Worm (Caenorhabditis elegans) whole organism, L2 larva: Measurements from ENCODE around the gene F20D1.22.

ENCODE experiments used
- C34F6.9 ChIP-seq: fragments of 150-350 bp; optimal IDR thresholded peaks from 2 replicates; lab custom pipeline; 2014; ENCODE audit warnings: missing biosample characterization, missing genetic modification characterization
- F13H6.1 ChIP-seq: sonication (generic microtip); optimal IDR thresholded peaks from 2 replicates; lab custom pipeline; 2016; ENCODE audit warnings: missing genetic modification characterization, missing compliant biosample characterization
- R02D3.7 ChIP-seq: fragments of 150-350 bp; optimal IDR thresholded peaks from 2 replicates; lab custom pipeline; 2014; ENCODE audit warnings: missing biosample characterization, missing genetic modification characterization
- Y55F3AM.14 ChIP-seq: fragments of 200-800 bp; sonication (Bioruptor generic); optimal IDR thresholded peaks from 2 replicates; lab custom pipeline; 2018; ENCODE audit warnings: mild to moderate bottlenecking, missing genetic modification characterization, missing compliant biosample characterization
- ZK546.5 ChIP-seq: sonication (generic microtip); optimal IDR thresholded peaks from 2 replicates; lab custom pipeline; 2017; ENCODE audit warnings: missing biosample characterization, missing genetic modification characterization
- aly-2 ChIP-seq: fragments of 150-350 bp; optimal IDR thresholded peaks from 2 replicates; lab custom pipeline; 2014; ENCODE audit warnings: missing biosample characterization, missing genetic modification characterization
- ama-1 ChIP-seq: fragments of 150-350 bp; optimal IDR thresholded peaks from 2 replicates; lab custom pipeline; 2018; ENCODE audit warnings: inconsistent platforms
- blmp-1 ChIP-seq: sonication (generic microtip); optimal IDR thresholded peaks from 2 replicates; lab custom pipeline; 2017; ENCODE audit warnings: missing genetic modification characterization, mild to moderate bottlenecking, missing compliant biosample characterization, antibody characterized with exemption, moderate library complexity; ENCODE audit not compliant: insufficient read depth
- ceh-16 ChIP-seq: fragments of 150-350 bp; optimal IDR thresholded peaks from 2 replicates; lab custom pipeline; 2014; ENCODE audit warnings: missing biosample characterization, missing genetic modification characterization
- crh-2 ChIP-seq: sonication (generic microtip); optimal IDR thresholded peaks from 2 replicates; lab custom pipeline; 2017; ENCODE audit warnings: missing biosample characterization, missing genetic modification characterization
- dmd-4 ChIP-seq: sonication (generic microtip); optimal IDR thresholded peaks from 2 replicates; lab custom pipeline; 2017; ENCODE audit warnings: missing biosample characterization, missing genetic modification characterization
- fos-1 ChIP-seq: fragments of 150-350 bp; optimal IDR thresholded peaks from 2 replicates; lab custom pipeline; 2014; ENCODE audit warnings: missing biosample characterization, missing genetic modification characterization
- gmeb-1 ChIP-seq: fragments of 150-350 bp; optimal IDR thresholded peaks from 2 replicates; lab custom pipeline; 2014; ENCODE audit warnings: missing biosample characterization, missing genetic modification characterization
- lin-13 ChIP-seq: fragments of 150-350 bp; optimal IDR thresholded peaks from 2 replicates; lab custom pipeline; 2014; ENCODE audit warnings: missing biosample characterization, missing genetic modification reagents, missing genetic modification characterization
- lin-39 ChIP-seq: fragments of 150-350 bp; optimal IDR thresholded peaks from 2 replicates; lab custom pipeline; 2014; ENCODE audit warnings: missing biosample characterization, missing genetic modification reagents, missing genetic modification characterization
- lsy-2 ChIP-seq, 2 experiments: fragments of 150-350 bp in 1 of 2; sonication (generic microtip) in 1 of 2; optimal IDR thresholded peaks; 2 replicates each; lab custom pipeline; 2014 to 2017; ENCODE audit warnings: missing biosample characterization in 2 of 2, missing genetic modification characterization in 2 of 2
- mbf-1 ChIP-seq: sonication (generic microtip); optimal IDR thresholded peaks from 2 replicates; lab custom pipeline; 2017; ENCODE audit warnings: missing biosample characterization, missing genetic modification characterization
- nhr-10 ChIP-seq: sonication (generic microtip); optimal IDR thresholded peaks from 2 replicates; lab custom pipeline; 2017; ENCODE audit warnings: missing biosample characterization, missing genetic modification characterization
- nhr-11 ChIP-seq: fragments of 150-350 bp; optimal IDR thresholded peaks from 2 replicates; lab custom pipeline; 2014; ENCODE audit warnings: missing biosample characterization, missing genetic modification characterization
- nhr-129 ChIP-seq: fragments of 150-350 bp; optimal IDR thresholded peaks from 2 replicates; lab custom pipeline; 2014; ENCODE audit warnings: missing biosample characterization, missing genetic modification characterization
- nhr-21 ChIP-seq: fragments of 150-350 bp; optimal IDR thresholded peaks from 2 replicates; lab custom pipeline; 2014; ENCODE audit warnings: missing biosample characterization, missing genetic modification characterization
- nhr-237 ChIP-seq: fragments of 150-350 bp; optimal IDR thresholded peaks from 2 replicates; lab custom pipeline; 2014; ENCODE audit warnings: missing biosample characterization, missing genetic modification characterization
- nhr-25 ChIP-seq: fragments of 150-350 bp; sonication (generic microtip); optimal IDR thresholded peaks from 3 replicates; lab custom pipeline; 2014; ENCODE audit warnings: missing biosample characterization, missing genetic modification characterization
- nhr-6 ChIP-seq: fragments of 150-350 bp; optimal IDR thresholded peaks from 2 replicates; lab custom pipeline; 2014; ENCODE audit warnings: missing biosample characterization, missing genetic modification characterization
- peb-1 ChIP-seq: fragments of 150-350 bp; optimal IDR thresholded peaks from 2 replicates; lab custom pipeline; 2014; ENCODE audit warnings: missing biosample characterization, missing genetic modification characterization
- skn-1 ChIP-seq: sonication (generic microtip); optimal IDR thresholded peaks from 2 replicates; lab custom pipeline; 2017; ENCODE audit warnings: missing biosample characterization, missing genetic modification characterization
- sma-3 ChIP-seq: sonication (generic microtip); optimal IDR thresholded peaks from 2 replicates; lab custom pipeline; 2016; ENCODE audit warnings: missing genetic modification reagents, missing genetic modification characterization, missing compliant biosample characterization
- sma-9 ChIP-seq, 2 experiments: fragments of 150-350 bp in 1 of 2; sonication (generic microtip) in 1 of 2; optimal IDR thresholded peaks; 2 replicates each; lab custom pipeline; 2014 to 2016; ENCODE audit warnings: missing genetic modification characterization in 2 of 2, mild to moderate bottlenecking in 1 of 2, missing biosample characterization in 1 of 2, missing compliant biosample characterization in 1 of 2, missing genetic modification reagents in 1 of 2, moderate library complexity in 1 of 2
- snpc-4 ChIP-seq: fragments of 150-350 bp; optimal IDR thresholded peaks from 2 replicates; lab custom pipeline; 2014; ENCODE audit warnings: missing biosample characterization, missing genetic modification characterization
- unc-39 ChIP-seq: fragments of 150-350 bp; optimal IDR thresholded peaks from 2 replicates; lab custom pipeline; 2014; ENCODE audit warnings: missing biosample characterization, missing genetic modification characterization
- unc-55 ChIP-seq: fragments of 150-350 bp; sonication (generic microtip); optimal IDR thresholded peaks from 3 replicates; lab custom pipeline; 2014; ENCODE audit warnings: missing biosample characterization, missing genetic modification reagents, missing genetic modification characterization
- zag-1 ChIP-seq: fragments of 150-350 bp; optimal IDR thresholded peaks from 2 replicates; lab custom pipeline; 2014; ENCODE audit warnings: missing biosample characterization, missing genetic modification characterization
- ztf-4 ChIP-seq: fragments of 150-350 bp; optimal IDR thresholded peaks from 2 replicates; lab custom pipeline; 2014; ENCODE audit warnings: missing biosample characterization, missing genetic modification characterization

Gene F20D1.22

DNA sequence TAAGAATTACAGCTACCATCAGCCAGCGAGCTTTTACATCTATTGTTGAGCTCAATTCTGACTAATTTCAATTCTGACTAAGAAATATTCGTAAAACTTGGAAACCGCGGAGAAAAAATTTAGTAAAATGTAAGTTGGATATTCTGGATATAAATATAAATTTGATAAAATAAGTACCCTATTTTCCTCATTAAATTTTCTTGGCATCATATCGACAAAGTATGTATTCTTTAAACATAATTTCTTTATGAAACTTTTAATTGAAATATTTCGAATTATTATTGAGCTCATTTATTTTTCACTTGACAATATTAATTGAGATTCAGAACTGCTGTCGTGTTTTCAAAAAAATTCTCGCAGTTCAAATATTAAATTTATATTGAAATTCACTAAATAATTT is 37.1 kb upstream of the F20D1.22 start:
- no peak for TF ChIP-seq R02D3.7 (tag; lab: Kevin White, UChicago)
- TF ChIP-seq lin-13 = no peak
- no peak for TF ChIP-seq snpc-4 (tag; lab: Kevin White, UChicago)
- TF ChIP-seq ama-1 = no peak
- TF ChIP-seq fos-1 (tag; lab: Kevin White, UChicago) = no peak
- TF ChIP-seq nhr-129 (tag; lab: Kevin White, UChicago) = no peak
- no peak for TF ChIP-seq nhr-6 (tag; lab: Kevin White, UChicago)
- no peak for TF ChIP-seq Y55F3AM.14 (GFP tag; lab: Kevin White, UChicago)
- TF ChIP-seq lin-39 (tag; lab: Kevin White, UChicago) = no peak
- TF ChIP-seq sma-9 (GFP tag; optimal IDR thresholded peaks at IDR 0.05; lab: Kevin White, UChicago) = no peak
- TF ChIP-seq sma-9 (tag; optimal IDR thresholded peaks at IDR 0.05; lab: Kevin White, UChicago) = no peak
- no peak for TF ChIP-seq ZK546.5 (tag; lab: Kevin White, UChicago)

DNA sequence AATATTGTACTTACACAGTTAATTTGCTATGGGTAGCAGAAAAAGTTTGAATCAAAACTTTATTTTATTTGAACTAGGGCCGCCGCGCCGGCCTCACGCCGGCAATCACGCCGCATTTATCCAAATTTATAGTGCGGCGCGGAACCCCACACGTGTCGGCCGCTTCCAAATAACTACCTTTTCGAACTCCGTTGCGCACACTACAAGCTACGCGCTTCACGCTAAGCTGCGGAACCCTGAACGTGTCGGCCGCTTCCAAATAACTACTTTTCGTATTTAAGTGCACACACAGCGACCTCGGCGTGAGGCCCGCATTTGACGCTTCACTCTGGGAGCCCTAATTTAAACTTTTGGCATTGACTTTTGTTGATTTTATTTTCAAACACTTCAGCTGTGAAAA is 35.2 kb upstream of the F20D1.22 start:
- TF ChIP-seq nhr-6 (tag; lab: Kevin White, UChicago) (no peak), ztf-4 (no peak), blmp-1 (tag; lab: Kevin White, UChicago) (no peak), nhr-10 (no peak), snpc-4 (tag; lab: Kevin White, UChicago) (no peak), zag-1 (tag; lab: Kevin White, UChicago) (no peak), aly-2 (tag; lab: Kevin White, UChicago) (no peak)
- TF ChIP-seq, all 48 proteins: peak for 0

DNA sequence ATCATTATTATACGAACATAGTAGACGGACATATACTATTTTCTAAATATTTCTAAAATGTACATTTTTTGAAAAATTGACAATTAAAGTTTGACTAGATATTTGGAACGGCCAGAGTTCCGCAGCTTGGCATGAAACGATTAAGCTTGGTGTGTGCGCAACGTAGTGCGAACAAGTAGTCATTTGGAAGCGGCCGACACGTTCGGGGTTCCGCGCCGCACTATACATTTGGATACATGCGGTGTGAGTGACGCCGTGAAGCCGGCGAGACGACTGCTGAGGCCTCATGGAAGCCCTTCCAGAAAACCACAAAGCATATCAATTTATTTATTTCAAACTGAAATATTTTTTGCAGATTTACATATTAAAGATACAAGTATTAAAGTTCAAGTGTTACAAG is 28.4 kb upstream of the F20D1.22 start:
- TF ChIP-seq dmd-4 (tag; lab: Kevin White, UChicago) (no peak), snpc-4 (tag; lab: Kevin White, UChicago) (peak; percentile 87)

- TF ChIP-seq mbf-1 = no peak
- TF ChIP-seq nhr-237 (tag; lab: Kevin White, UChicago) = no peak
- TF ChIP-seq zag-1 (tag; lab: Kevin White, UChicago) = no peak
- no peak for TF ChIP-seq C34F6.9 (tag; lab: Kevin White, UChicago)
- TF ChIP-seq ceh-16 (tag; lab: Kevin White, UChicago) = no peak
- no peak for TF ChIP-seq skn-1 (tag; lab: Kevin White, UChicago)
- TF ChIP-seq nhr-11 (tag; lab: Kevin White, UChicago) = no peak
- TF ChIP-seq aly-2 (tag; lab: Kevin White, UChicago) = no peak
- TF ChIP-seq nhr-10 = no peak
Measured at ce11 chrX:14946217-14946463, 20.5 kb upstream of the F20D1.22 start, which contains the start of gene mrp-5. Gene mrp-5, minus strand, starts transcription at chrX:14946317.

DNA sequence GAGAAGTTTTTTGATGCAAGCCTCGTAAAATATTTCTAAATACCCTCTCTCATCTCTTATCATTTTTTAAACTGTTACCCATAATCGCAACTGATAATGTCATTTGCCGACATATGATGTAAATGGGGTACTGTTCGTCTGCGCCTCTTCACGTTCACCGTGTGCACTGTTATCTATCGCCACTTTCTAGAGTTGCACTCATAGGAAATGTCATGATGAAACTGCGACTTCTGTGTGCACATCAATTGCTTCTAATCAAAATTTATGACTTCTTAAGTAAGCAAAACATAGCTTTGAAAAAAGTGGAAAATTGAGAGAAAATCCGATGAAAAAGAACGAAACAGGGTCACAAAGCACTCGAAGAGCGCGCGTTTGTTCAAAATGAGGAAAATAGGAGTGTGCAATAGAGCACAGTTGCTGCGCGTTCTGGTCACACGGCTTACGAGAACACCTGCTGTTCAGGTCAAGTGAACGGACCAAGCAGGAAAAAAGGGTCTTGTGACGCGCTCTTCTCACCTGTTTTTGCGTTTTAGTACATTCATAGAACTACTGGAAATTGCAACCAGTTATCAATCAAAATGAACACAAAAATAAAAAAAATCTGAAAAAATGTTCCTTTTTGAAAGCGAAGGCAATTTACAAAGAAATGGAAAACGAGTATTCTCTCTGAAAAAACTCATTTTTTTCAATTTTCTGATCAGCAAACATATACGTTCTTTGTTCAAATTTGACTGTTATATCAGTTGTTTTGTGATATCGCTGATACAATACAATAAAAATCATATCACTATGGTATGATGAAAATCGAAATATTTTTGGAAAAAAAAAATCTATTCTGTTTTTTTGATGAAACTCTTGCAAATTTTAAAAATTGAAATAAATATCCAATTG is 19.9 kb upstream of the F20D1.22 start:
- TF ChIP-seq nhr-21 (tag; lab: Kevin White, UChicago) = peak; percentile 19
- TF ChIP-seq F13H6.1 = peak; percentile 49
- TF ChIP-seq unc-55 = peak; percentile 36
- no peak for TF ChIP-seq ama-1
- peak; percentile 99 for TF ChIP-seq nhr-129 (tag; lab: Kevin White, UChicago)
- peak; percentile 83 for TF ChIP-seq fos-1 (tag; lab: Kevin White, UChicago)
- no peak for TF ChIP-seq unc-39
- peak; percentile 60 for TF ChIP-seq gmeb-1 (tag; lab: Kevin White, UChicago)
- peak; percentile 53 for TF ChIP-seq sma-9 (GFP tag; optimal IDR thresholded peaks at IDR 0.05; lab: Kevin White, UChicago)
- no peak for TF ChIP-seq sma-9 (tag; optimal IDR thresholded peaks at IDR 0.05; lab: Kevin White, UChicago)
- TF ChIP-seq nhr-25 (tag; lab: Kevin White, UChicago) = peak; percentile 39
- TF ChIP-seq sma-3 = peak; percentile 14
- TF ChIP-seq peb-1 = no peak
- TF ChIP-seq crh-2 = peak; percentile 70
- TF ChIP-seq lsy-2 (tag; optimal IDR thresholded peaks at IDR 0.05; lab: Kevin White, UChicago) = peak in 1 of 2 experiments; percentile 43
- TF ChIP-seq C34F6.9 (tag; lab: Kevin White, UChicago) = peak; percentile 45
- peak; percentile 26 for TF ChIP-seq skn-1 (tag; lab: Kevin White, UChicago)
- TF ChIP-seq R02D3.7 (tag; lab: Kevin White, UChicago) = no peak
